Fruit fly (Drosophila melanogaster) S2 (cell line): Measurements from ENCODE around the gene S1P.

Experiments
- CG8478 ChIP-seq: fragments of >200 bp; optimal IDR thresholded peaks from 2 replicates; lab custom pipeline; 2018
- CTCF ChIP-seq, 2 experiments: fragments of >200 bp; optimal IDR thresholded peaks; 2 replicates each; lab custom pipeline; 2018

DNA sequence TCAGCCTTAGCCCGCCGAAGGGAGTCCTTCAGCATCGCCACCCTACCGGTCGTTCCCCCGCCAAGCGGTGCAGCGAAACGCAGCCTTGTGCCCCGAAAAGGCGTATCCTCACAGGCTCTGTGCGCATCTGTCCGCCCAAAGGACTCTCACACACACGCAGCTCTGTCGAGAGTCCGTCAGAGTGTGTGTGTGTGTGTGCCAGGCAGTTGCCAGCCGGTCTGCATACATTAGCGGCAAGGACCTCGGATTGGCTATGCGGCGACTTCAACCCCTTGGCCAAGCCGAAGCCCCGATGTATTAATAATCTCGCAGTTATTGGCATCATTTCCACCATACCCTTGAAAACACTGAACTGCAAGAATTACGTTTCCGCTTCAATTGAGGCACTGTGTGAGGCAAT, 6.6 kb downstream of the S1P start:
- TF ChIP-seq CTCF (optimal IDR thresholded peaks at IDR 0.05; lab: Kevin White, UChicago) (no peak), CG8478 (lab: Kevin White, UChicago) (no peak)
